Fruit fly (Drosophila melanogaster) Kc167 (cell line): ENCODE measurements around the gene CG6972.

Experiments used
- Myc ChIP-seq: fragments of >200 bp; optimal IDR thresholded peaks from 2 replicates; lab custom pipeline; 2017; ENCODE audit warnings: missing external identifiers
- Sin3A ChIP-seq: fragments of >200 bp; optimal IDR thresholded peaks from 2 replicates; lab custom pipeline; 2018; ENCODE audit warnings: missing external identifiers
- h ChIP-seq: fragments of >200 bp; optimal IDR thresholded peaks from 3 replicates; lab custom pipeline; 2018; ENCODE audit warnings: missing external identifiers
- insv ChIP-seq: fragments of >200 bp; optimal IDR thresholded peaks from 3 replicates; lab custom pipeline; 2018; ENCODE audit warnings: missing external identifiers
- psq ChIP-seq: fragments of >200 bp; optimal IDR thresholded peaks from 2 replicates; lab custom pipeline; 2017; ENCODE audit warnings: missing external identifiers

DNA sequence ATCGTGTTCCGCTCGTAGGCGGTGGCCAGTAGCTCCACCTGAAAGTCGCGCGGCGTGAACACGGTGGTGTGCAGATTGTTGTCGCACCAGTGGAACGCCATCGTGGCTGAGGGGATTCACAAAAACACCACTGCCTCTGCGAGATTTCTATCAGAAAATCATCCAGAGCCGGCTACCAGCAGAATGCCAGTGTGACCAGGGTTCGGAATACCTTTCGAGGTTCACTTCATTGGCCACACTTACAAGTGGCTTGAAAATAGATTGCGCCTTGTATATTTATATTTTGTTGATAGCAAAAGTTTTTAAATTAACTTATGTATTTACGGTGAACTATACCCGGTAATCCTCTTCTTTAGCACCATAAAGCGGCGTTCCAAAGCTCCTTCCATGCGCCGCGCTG is 39.1 kb downstream of the CG6972 start, which contains the start of the genes Dcr-1 and CG6985:
- TF ChIP-seq Sin3A (lab: Kevin White, UChicago) (no peak), Myc (no peak), h (lab: Kevin White, UChicago) (no peak), insv (lab: Kevin White, UChicago) (no peak), psq (lab: Kevin White, UChicago) (no peak)
